Worm (Caenorhabditis elegans): ENCODE data around the gene Y45F10C.1.
A peak's percentile ranks its signal among the peaks of the same experiment; 100 is the strongest.

The Y45F10C.1 gene

ce11 chrIV:13632613-13633012, 26.7 kb downstream of the Y45F10C.1 start:
- TF ChIP-seq mdl-1 (tag; optimal IDR thresholded peaks at IDR 0.05) (no peak), pha-4 (tag; optimal IDR thresholded peaks at IDR 0.05) (peak; percentile 22)

ce11 chrIV:13626469-13626868, 32.9 kb downstream of the Y45F10C.1 start, which contains the start of gene sru-21:
Gene sru-21 (plus strand): TSS chrIV:13626769.
- TF ChIP-seq ztf-11 (tag; optimal IDR thresholded peaks at IDR 0.05) (no peak), elt-2 (tag; optimal IDR thresholded peaks at IDR 0.05) (no peak), ceh-9 (tag; optimal IDR thresholded peaks at IDR 0.05) (no peak), nhr-28 (tag; optimal IDR thresholded peaks at IDR 0.05) (no peak), elt-1 (tag; optimal IDR thresholded peaks at IDR 0.05) (no peak), snpc-4 (tag; optimal IDR thresholded peaks at IDR 0.05) (no peak), nhr-25 (tag; optimal IDR thresholded peaks at IDR 0.05) (no peak), skn-1 (tag; optimal IDR thresholded peaks at IDR 0.05) (no peak), pqm-1 (tag; optimal IDR thresholded peaks at IDR 0.05) (no peak), nhr-237 (tag; optimal IDR thresholded peaks at IDR 0.05) (no peak), nhr-76 (tag; optimal IDR thresholded peaks at IDR 0.05) (no peak), lin-39 (tag; optimal IDR thresholded peaks at IDR 0.05) (no peak), eor-1 (tag; optimal IDR thresholded peaks at IDR 0.05) (no peak), sea-2 (GFP tag; optimal IDR thresholded peaks at IDR 0.05) (no peak)

- no peak for TF ChIP-seq fkh-2 (tag; optimal IDR thresholded peaks at IDR 0.05)
- no peak for TF ChIP-seq nhr-43 (tag; optimal IDR thresholded peaks at IDR 0.05; ENCODE audit: poor library complexity, severe bottlenecking)
- TF ChIP-seq nhr-77 (tag; optimal IDR thresholded peaks at IDR 0.05): no peak
- no peak for TF ChIP-seq ZK546.5 (tag; optimal IDR thresholded peaks at IDR 0.05)
- no peak for TF ChIP-seq ztf-4 (tag; optimal IDR thresholded peaks at IDR 0.05)
Measured at ce11 chrIV:13623533-13623932, 35.8 kb downstream of the Y45F10C.1 start, which contains the start of gene C08F11.1. Gene C08F11.1 (plus strand): TSS chrIV:13623833.

ce11 chrIV:13619203-13619602, 40.1 kb downstream of the Y45F10C.1 start, which contains the start of gene C08F11.3:
Gene C08F11.3 (plus strand): TSS chrIV:13619503.
- TF ChIP-seq elt-1 (tag; optimal IDR thresholded peaks at IDR 0.05): no peak
- peak; percentile 19 for TF ChIP-seq pha-4 (tag; optimal IDR thresholded peaks at IDR 0.05)
- peak; percentile 15 for TF ChIP-seq elt-2 (tag; optimal IDR thresholded peaks at IDR 0.05)

- TF ChIP-seq ceh-16 (tag; optimal IDR thresholded peaks at IDR 0.05): no peak
- peak; percentile 0 for TF ChIP-seq jun-1 (tag; optimal IDR thresholded peaks at IDR 0.05)
- TF ChIP-seq ceh-9 (tag; optimal IDR thresholded peaks at IDR 0.05): no peak
- TF ChIP-seq pqm-1 (tag; optimal IDR thresholded peaks at IDR 0.05): peak; percentile 82
- TF ChIP-seq elt-2 (tag; optimal IDR thresholded peaks at IDR 0.05): peak; percentile 69
- no peak for TF ChIP-seq nhr-28 (tag; optimal IDR thresholded peaks at IDR 0.05)
- no peak for TF ChIP-seq ceh-28 (tag; optimal IDR thresholded peaks at IDR 0.05)
- TF ChIP-seq pha-4 (tag; optimal IDR thresholded peaks at IDR 0.05): peak; percentile 60
- TF ChIP-seq ztf-4 (tag; optimal IDR thresholded peaks at IDR 0.05): no peak
Measured at ce11 chrIV:13609755-13610154, 49.6 kb downstream of the Y45F10C.1 start, which contains the start of gene C08F11.13. Gene C08F11.13 (minus strand): TSS chrIV:13609892.

Data from whole organism, L3 larva.